Fruit fly (Drosophila melanogaster): ENCODE results near the gene CG32024.

DNA sequence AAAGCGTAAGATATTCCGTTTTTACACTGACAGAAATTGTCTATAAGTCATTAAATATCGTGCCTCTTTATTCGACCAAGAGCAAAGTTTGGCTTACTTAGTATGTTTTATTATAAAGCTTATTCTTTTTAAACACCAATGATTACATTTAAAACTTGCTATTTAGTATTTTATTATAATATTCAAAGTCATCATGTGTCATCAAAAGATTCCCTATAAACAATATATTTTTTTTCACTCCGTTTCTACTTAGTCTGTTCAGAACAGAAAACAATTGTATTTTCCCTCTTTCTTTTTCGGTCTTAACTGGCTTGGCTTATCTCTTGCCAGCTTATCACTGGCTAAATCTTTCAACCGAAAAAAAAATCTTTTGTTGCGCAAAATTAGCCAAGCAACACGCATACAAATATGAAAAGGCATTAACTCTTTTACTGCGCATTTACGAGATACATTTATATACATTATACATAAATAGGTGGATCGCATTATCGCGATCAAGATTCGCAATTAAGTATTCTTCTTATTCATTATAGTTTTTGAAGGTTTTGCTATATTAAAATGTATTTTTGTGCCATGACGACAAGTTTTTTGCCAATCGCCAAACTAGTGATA is 30.0 kb upstream of the CG32024 start:
- no peak for TF ChIP-seq CrebA (GFP tag; optimal IDR thresholded peaks at IDR 0.05; ENCODE audit: borderline replicate concordance)
- TF ChIP-seq Rel (GFP tag; optimal IDR thresholded peaks at IDR 0.05): no peak
- TF ChIP-seq Rel (tag; optimal IDR thresholded peaks at IDR 0.05): peak; percentile 96
- TF ChIP-seq GATAd (GFP tag; optimal IDR thresholded peaks at IDR 0.05): no peak
- TF ChIP-seq pan (optimal IDR thresholded peaks at IDR 0.05): no peak
- peak; percentile 24 for TF ChIP-seq psq (GFP tag; optimal IDR thresholded peaks at IDR 0.05)
- no peak for TF ChIP-seq Myc (optimal IDR thresholded peaks at IDR 0.05)
- no peak for TF ChIP-seq br (GFP tag; optimal IDR thresholded peaks at IDR 0.05)
- TF ChIP-seq dsf (GFP tag; optimal IDR thresholded peaks at IDR 0.05; ENCODE audit: borderline replicate concordance): no peak
- no peak for TF ChIP-seq Hr78 (GFP tag; optimal IDR thresholded peaks at IDR 0.05)
